Fruit fly (Drosophila melanogaster): ENCODE results near the gene TwdlP.

The TwdlP gene

dm6 chr3R:26628624-26629023 lies 7.5 kb upstream of the TwdlP start, which contains the start of gene TwdlK:
TSS of gene TwdlK (minus strand) at chr3R:26628724.
- TF ChIP-seq Sin3A (optimal IDR thresholded peaks at IDR 0.05) (no peak), insv (optimal IDR thresholded peaks at IDR 0.05) (no peak), psq (optimal IDR thresholded peaks at IDR 0.05) (no peak), ttk (optimal IDR thresholded peaks at IDR 0.05) (no peak), Myc (optimal IDR thresholded peaks at IDR 0.05) (no peak), h (optimal IDR thresholded peaks at IDR 0.05) (no peak)

- TF ChIP-seq h (optimal IDR thresholded peaks at IDR 0.05) (no peak), insv (optimal IDR thresholded peaks at IDR 0.05) (no peak), ttk (optimal IDR thresholded peaks at IDR 0.05) (no peak), Myc (optimal IDR thresholded peaks at IDR 0.05) (no peak), Sin3A (optimal IDR thresholded peaks at IDR 0.05) (no peak), psq (optimal IDR thresholded peaks at IDR 0.05) (no peak)
These were observed 5.5 kb upstream of the TwdlP start, which contains the start of gene TwdlO for dm6 chr3R:26626638-26627037. TSS of gene TwdlO (minus strand) at chr3R:26626738.

dm6 chr3R:26625552-26625951 lies 4.4 kb upstream of the TwdlP start, which contains the start of gene TwdlL:
TSS of gene TwdlL (minus strand) at chr3R:26625652.
- TF ChIP-seq ttk (optimal IDR thresholded peaks at IDR 0.05) (no peak), h (optimal IDR thresholded peaks at IDR 0.05) (no peak), insv (optimal IDR thresholded peaks at IDR 0.05) (no peak), psq (optimal IDR thresholded peaks at IDR 0.05) (no peak)

dm6 chr3R:26623493-26623956 lies 2.4 kb upstream of the TwdlP start, which contains the start of gene TwdlB:
TSS of gene TwdlB (minus strand) at chr3R:26623543.
- TF ChIP-seq Myc (optimal IDR thresholded peaks at IDR 0.05), result no peak

- TF ChIP-seq h (optimal IDR thresholded peaks at IDR 0.05) (no peak), Sin3A (optimal IDR thresholded peaks at IDR 0.05) (no peak), insv (optimal IDR thresholded peaks at IDR 0.05) (no peak), Myc (optimal IDR thresholded peaks at IDR 0.05) (no peak), ttk (optimal IDR thresholded peaks at IDR 0.05) (no peak), psq (optimal IDR thresholded peaks at IDR 0.05) (no peak)
These were observed 2.3 kb downstream of the TwdlP start, which contains the start of gene TwdlM for dm6 chr3R:26618818-26619217. TSS of gene TwdlM (plus strand) at chr3R:26619118.

dm6 chr3R:26615428-26615827 lies 5.7 kb downstream of the TwdlP start:
- no peak for TF ChIP-seq Myc (optimal IDR thresholded peaks at IDR 0.05)
- no peak for TF ChIP-seq psq (optimal IDR thresholded peaks at IDR 0.05)
- TF ChIP-seq Sin3A (optimal IDR thresholded peaks at IDR 0.05), result no peak
- no peak for TF ChIP-seq h (optimal IDR thresholded peaks at IDR 0.05)
- no peak for TF ChIP-seq insv (optimal IDR thresholded peaks at IDR 0.05)
- no peak for TF ChIP-seq ttk (optimal IDR thresholded peaks at IDR 0.05)

dm6 chr3R:26606498-26606897 lies 14.7 kb downstream of the TwdlP start:
- no peak for TF ChIP-seq psq (optimal IDR thresholded peaks at IDR 0.05)
- no peak for TF ChIP-seq Myc (optimal IDR thresholded peaks at IDR 0.05)
- TF ChIP-seq Sin3A (optimal IDR thresholded peaks at IDR 0.05), result no peak
- no peak for TF ChIP-seq ttk (optimal IDR thresholded peaks at IDR 0.05)
- TF ChIP-seq insv (optimal IDR thresholded peaks at IDR 0.05), result no peak
- TF ChIP-seq h (optimal IDR thresholded peaks at IDR 0.05), result no peak

dm6 chr3R:26593847-26594542 lies 27.2 kb downstream of the TwdlP start:
- TF ChIP-seq Sin3A (optimal IDR thresholded peaks at IDR 0.05), result no peak
- no peak for TF ChIP-seq ttk (optimal IDR thresholded peaks at IDR 0.05)
- no peak for TF ChIP-seq psq (optimal IDR thresholded peaks at IDR 0.05)
- TF ChIP-seq insv (optimal IDR thresholded peaks at IDR 0.05), result no peak
- TF ChIP-seq h (optimal IDR thresholded peaks at IDR 0.05), result no peak
- no peak for TF ChIP-seq Myc (optimal IDR thresholded peaks at IDR 0.05)

dm6 chr3R:26588158-26588584 lies 33.0 kb downstream of the TwdlP start:
- no peak for TF ChIP-seq h (optimal IDR thresholded peaks at IDR 0.05)
- no peak for TF ChIP-seq ttk (optimal IDR thresholded peaks at IDR 0.05)
- no peak for TF ChIP-seq psq (optimal IDR thresholded peaks at IDR 0.05)
- TF ChIP-seq insv (optimal IDR thresholded peaks at IDR 0.05), result no peak
- TF ChIP-seq Myc (optimal IDR thresholded peaks at IDR 0.05), result no peak

Data from Kc167 (cell line).